Fruit fly (Drosophila melanogaster): ENCODE measurements around the gene vrs.

vrs gene

dm6 chr3R:12422379-12422975 lies 25.0 kb upstream of the vrs start, which contains the start of the genes Scgbeta and CG17202:
Gene Scgbeta (minus strand): TSS chr3R:12422429.
Gene CG17202 (plus strand): TSS chr3R:12422768.
- TF ChIP-seq bab1 (GFP tag; optimal IDR thresholded peaks at IDR 0.05) (peak; percentile 10), CG7101 (tag; optimal IDR thresholded peaks at IDR 0.05) (peak; percentile 18), CG11617 (GFP tag; optimal IDR thresholded peaks at IDR 0.05) (peak; percentile 13), Hr96 (GFP tag; optimal IDR thresholded peaks at IDR 0.05) (no peak), CG12768 (GFP tag; optimal IDR thresholded peaks at IDR 0.05) (peak; percentile 35), Mnt (GFP tag; optimal IDR thresholded peaks at IDR 0.05) (no peak), cic (GFP tag; optimal IDR thresholded peaks at IDR 0.05) (peak; percentile 22), toe (GFP tag; optimal IDR thresholded peaks at IDR 0.05) (no peak)

- no peak for TF ChIP-seq CG7045 (GFP tag; optimal IDR thresholded peaks at IDR 0.05)
- TF ChIP-seq CG11617 (GFP tag; optimal IDR thresholded peaks at IDR 0.05): no peak
- no peak for TF ChIP-seq Mnt (GFP tag; optimal IDR thresholded peaks at IDR 0.05)
- no peak for TF ChIP-seq Clk (GFP tag; optimal IDR thresholded peaks at IDR 0.05)
- no peak for TF ChIP-seq CG5204 (GFP tag; optimal IDR thresholded peaks at IDR 0.05)
- TF ChIP-seq CG1620 (GFP tag; optimal IDR thresholded peaks at IDR 0.05): no peak
- no peak for TF ChIP-seq pad (GFP tag; optimal IDR thresholded peaks at IDR 0.05)
- no peak for TF ChIP-seq cnc (optimal IDR thresholded peaks at IDR 0.05)
- TF ChIP-seq kay (GFP tag; ENCODE audit: borderline replicate concordance): no peak
- TF ChIP-seq CG12768 (GFP tag; optimal IDR thresholded peaks at IDR 0.05): no peak
- no peak for TF ChIP-seq Crg-1 (GFP tag; optimal IDR thresholded peaks at IDR 0.05)
- TF ChIP-seq Hr96 (GFP tag; optimal IDR thresholded peaks at IDR 0.05): no peak
- TF ChIP-seq CG7101 (tag; optimal IDR thresholded peaks at IDR 0.05): no peak
- TF ChIP-seq CG14711 (tag; optimal IDR thresholded peaks at IDR 0.05): no peak
- TF ChIP-seq CG33017 (tag; optimal IDR thresholded peaks at IDR 0.05): no peak
- TF ChIP-seq ovo (GFP tag; optimal IDR thresholded peaks at IDR 0.05): no peak
- TF ChIP-seq cic (GFP tag; optimal IDR thresholded peaks at IDR 0.05): no peak
- no peak for TF ChIP-seq tj (GFP tag; optimal IDR thresholded peaks at IDR 0.05)
- no peak for TF ChIP-seq toe (GFP tag; optimal IDR thresholded peaks at IDR 0.05)
Observed at dm6 chr3R:12423997-12424396, 23.5 kb upstream of the vrs start.

- TF ChIP-seq CG5204 (GFP tag; optimal IDR thresholded peaks at IDR 0.05) (no peak), CG7045 (GFP tag; optimal IDR thresholded peaks at IDR 0.05) (peak; percentile 51), tj (GFP tag; optimal IDR thresholded peaks at IDR 0.05) (peak; percentile 27), CG11617 (GFP tag; optimal IDR thresholded peaks at IDR 0.05) (peak; percentile 33), toe (GFP tag; optimal IDR thresholded peaks at IDR 0.05) (no peak), bab1 (GFP tag; optimal IDR thresholded peaks at IDR 0.05) (peak; percentile 4), CG1620 (GFP tag; optimal IDR thresholded peaks at IDR 0.05) (peak; percentile 40), Hr96 (GFP tag; optimal IDR thresholded peaks at IDR 0.05) (no peak), CG33017 (tag; optimal IDR thresholded peaks at IDR 0.05) (no peak), CG14711 (tag; optimal IDR thresholded peaks at IDR 0.05) (no peak), cnc (optimal IDR thresholded peaks at IDR 0.05) (no peak), CG7101 (tag; optimal IDR thresholded peaks at IDR 0.05) (peak; percentile 24), ovo (GFP tag; optimal IDR thresholded peaks at IDR 0.05) (no peak), kay (GFP tag; ENCODE audit: borderline replicate concordance) (no peak), Clk (GFP tag; optimal IDR thresholded peaks at IDR 0.05) (peak; percentile 22), Mnt (GFP tag; optimal IDR thresholded peaks at IDR 0.05) (peak; percentile 25), pad (GFP tag; optimal IDR thresholded peaks at IDR 0.05) (peak; percentile 58), CG12768 (GFP tag; optimal IDR thresholded peaks at IDR 0.05) (no peak), cic (GFP tag; optimal IDR thresholded peaks at IDR 0.05) (no peak), Crg-1 (GFP tag; optimal IDR thresholded peaks at IDR 0.05) (peak; percentile 4)
Observed at dm6 chr3R:12425510-12426309, 21.7 kb upstream of the vrs start, which contains the start of gene Pp1-87B. Gene Pp1-87B (minus strand): TSS chr3R:12425917.

- no peak for TF ChIP-seq cnc (optimal IDR thresholded peaks at IDR 0.05)
- no peak for TF ChIP-seq pad (GFP tag; optimal IDR thresholded peaks at IDR 0.05)
- no peak for TF ChIP-seq Crg-1 (GFP tag; optimal IDR thresholded peaks at IDR 0.05)
- no peak for TF ChIP-seq cic (GFP tag; optimal IDR thresholded peaks at IDR 0.05)
- no peak for TF ChIP-seq tj (GFP tag; optimal IDR thresholded peaks at IDR 0.05)
- no peak for TF ChIP-seq CG5204 (GFP tag; optimal IDR thresholded peaks at IDR 0.05)
- TF ChIP-seq Mnt (GFP tag; optimal IDR thresholded peaks at IDR 0.05): no peak
- TF ChIP-seq CG1620 (GFP tag; optimal IDR thresholded peaks at IDR 0.05): no peak
- no peak for TF ChIP-seq CG7101 (tag; optimal IDR thresholded peaks at IDR 0.05)
- no peak for TF ChIP-seq Hr96 (GFP tag; optimal IDR thresholded peaks at IDR 0.05)
- TF ChIP-seq ovo (GFP tag; optimal IDR thresholded peaks at IDR 0.05): no peak
- no peak for TF ChIP-seq CG33017 (tag; optimal IDR thresholded peaks at IDR 0.05)
- no peak for TF ChIP-seq CG12768 (GFP tag; optimal IDR thresholded peaks at IDR 0.05)
- no peak for TF ChIP-seq CG14711 (tag; optimal IDR thresholded peaks at IDR 0.05)
- no peak for TF ChIP-seq CG11617 (GFP tag; optimal IDR thresholded peaks at IDR 0.05)
- no peak for TF ChIP-seq toe (GFP tag; optimal IDR thresholded peaks at IDR 0.05)
- no peak for TF ChIP-seq bab1 (GFP tag; optimal IDR thresholded peaks at IDR 0.05)
- no peak for TF ChIP-seq kay (GFP tag; ENCODE audit: borderline replicate concordance)
- no peak for TF ChIP-seq Clk (GFP tag; optimal IDR thresholded peaks at IDR 0.05)
Observed at dm6 chr3R:12426310-12426653, 21.2 kb upstream of the vrs start, which contains the start of gene NANS. Gene NANS (plus strand): TSS chr3R:12426578.

dm6 chr3R:12429120-12429610 lies 18.3 kb upstream of the vrs start, which contains the start of the genes CG5641 and CG5245:
Gene CG5641 (minus strand): TSS chr3R:12429282.
Gene CG5245 (plus strand): TSS chr3R:12429560.
- TF ChIP-seq CG12768 (GFP tag; optimal IDR thresholded peaks at IDR 0.05): no peak
- TF ChIP-seq CG7045 (GFP tag; optimal IDR thresholded peaks at IDR 0.05): no peak
- no peak for TF ChIP-seq pad (GFP tag; optimal IDR thresholded peaks at IDR 0.05)
- TF ChIP-seq CG7101 (tag; optimal IDR thresholded peaks at IDR 0.05): no peak
- peak; percentile 31 for TF ChIP-seq bab1 (GFP tag; optimal IDR thresholded peaks at IDR 0.05)
- no peak for TF ChIP-seq CG14711 (tag; optimal IDR thresholded peaks at IDR 0.05)
- TF ChIP-seq CG33017 (tag; optimal IDR thresholded peaks at IDR 0.05): no peak
- TF ChIP-seq cnc (optimal IDR thresholded peaks at IDR 0.05): peak in 1 of 2 experiments; percentile 58
